Fruit fly (Drosophila melanogaster) whole organism, embryonic: ENCODE results near the gene lectin-37Da.

Experiments
- Aef1 ChIP-seq: fragments of 200-800 bp; sonication (Bioruptor generic); IDR thresholded peaks from 3 replicates; pipeline ENCODE4 v1.3.6; 2022; ENCODE audit warnings: missing biosample characterization, missing genetic modification characterization
- Atf3 ChIP-seq: fragments of 200-800 bp; sonication (Bioruptor generic); optimal IDR thresholded peaks from 3 replicates; lab custom pipeline; 2016; ENCODE audit warnings: missing biosample characterization, missing genetic modification characterization
- CG10462 ChIP-seq: fragments of 200-800 bp; sonication (Bioruptor generic); optimal IDR thresholded peaks from 2 replicates; lab custom pipeline; 2016; ENCODE audit warnings: missing biosample characterization, missing genetic modification characterization
- CG11504 ChIP-seq: fragments of 200-800 bp; sonication (Bioruptor generic); optimal IDR thresholded peaks from 3 replicates; lab custom pipeline; 2019; ENCODE audit warnings: missing biosample characterization, mild to moderate bottlenecking, missing genetic modification characterization, moderate library complexity
- CG11695 ChIP-seq: fragments of 200-800 bp; sonication (Bioruptor generic); IDR thresholded peaks from 3 replicates; pipeline ENCODE4 v1.3.6; 2022; ENCODE audit warnings: missing biosample characterization, missing genetic modification characterization
- CG13894 ChIP-seq: fragments of 200-800 bp; sonication (Bioruptor generic); optimal IDR thresholded peaks from 3 replicates; lab custom pipeline; 2018; ENCODE audit warnings: missing biosample characterization, mild to moderate bottlenecking, missing genetic modification characterization, moderate library complexity
- CG14441 ChIP-seq: fragments of 200-800 bp; sonication (Bioruptor generic); IDR thresholded peaks from 2 replicates; pipeline ENCODE4 v1.3.6; 2022; ENCODE audit warnings: missing biosample characterization, missing genetic modification characterization
- CG15479 ChIP-seq: fragments of 200-800 bp; sonication (Bioruptor generic); optimal IDR thresholded peaks from 3 replicates; lab custom pipeline; 2019; ENCODE audit warnings: missing biosample characterization, mild to moderate bottlenecking, missing genetic modification characterization, moderate library complexity
- CG1792 ChIP-seq: fragments of 200-800 bp; sonication (Bioruptor generic); optimal IDR thresholded peaks from 2 replicates; lab custom pipeline; 2016; ENCODE audit warnings: missing biosample characterization, missing genetic modification characterization
- CG18764 ChIP-seq: fragments of 200-800 bp; sonication (Bioruptor generic); optimal IDR thresholded peaks from 3 replicates; lab custom pipeline; 2016; ENCODE audit warnings: missing biosample characterization, missing genetic modification characterization
- CG2116 ChIP-seq: fragments of 200-800 bp; sonication (Bioruptor generic); optimal IDR thresholded peaks from 3 replicates; lab custom pipeline; 2018; ENCODE audit warnings: missing biosample characterization, mild to moderate bottlenecking, missing genetic modification characterization
- CG30431 ChIP-seq: fragments of 200-800 bp; sonication (Bioruptor generic); optimal IDR thresholded peaks from 2 replicates; lab custom pipeline; 2017; ENCODE audit warnings: missing biosample characterization, missing genetic modification characterization
- CG3065 ChIP-seq: fragments of 200-800 bp; sonication (Bioruptor generic); optimal IDR thresholded peaks from 2 replicates; lab custom pipeline; 2016; ENCODE audit warnings: missing biosample characterization, missing genetic modification characterization
- CG31365 ChIP-seq: fragments of 200-800 bp; sonication (Bioruptor generic); optimal IDR thresholded peaks from 2 replicates; lab custom pipeline; 2018; ENCODE audit warnings: missing biosample characterization, mild to moderate bottlenecking, missing genetic modification characterization
- CG32767 ChIP-seq: fragments of 200-800 bp; sonication (Bioruptor generic); IDR thresholded peaks from 2 replicates; pipeline ENCODE4 v1.3.6; 2022; ENCODE audit warnings: missing biosample characterization, missing genetic modification characterization
- CG4707 ChIP-seq: fragments of 200-800 bp; sonication (Bioruptor generic); optimal IDR thresholded peaks from 2 replicates; lab custom pipeline; 2018; ENCODE audit warnings: missing biosample characterization, mild to moderate bottlenecking, missing genetic modification characterization, moderate library complexity
- CG4730 ChIP-seq: fragments of 200-800 bp; sonication (Bioruptor generic); IDR thresholded peaks from 2 replicates; pipeline ENCODE4 v1.3.6; 2022; ENCODE audit warnings: missing biosample characterization, missing genetic modification characterization
- CG8924 ChIP-seq: fragments of 200-800 bp; optimal IDR thresholded peaks from 3 replicates; lab custom pipeline; 2019; ENCODE audit warnings: missing biosample characterization, mild to moderate bottlenecking, missing genetic modification characterization, moderate library complexity
- CG9437 ChIP-seq: fragments of 200-800 bp; sonication (Bioruptor generic); optimal IDR thresholded peaks from 2 replicates; lab custom pipeline; 2018; ENCODE audit warnings: missing biosample characterization, mild to moderate bottlenecking, missing genetic modification characterization
- CG9932 ChIP-seq: fragments of 200-800 bp; sonication (Bioruptor generic); IDR thresholded peaks from 2 replicates; pipeline ENCODE4 v1.3.6; 2022; ENCODE audit warnings: missing biosample characterization, missing genetic modification characterization
- Deaf1 ChIP-seq: fragments of 200-800 bp; optimal IDR thresholded peaks from 3 replicates; lab custom pipeline; 2019; ENCODE audit warnings: missing biosample characterization, mild to moderate bottlenecking, missing genetic modification characterization, moderate library complexity
- Hsf ChIP-seq: fragments of 200-800 bp; sonication (Bioruptor generic); optimal IDR thresholded peaks from 3 replicates; lab custom pipeline; 2016; ENCODE audit warnings: missing biosample characterization, missing genetic modification characterization
- Lpt ChIP-seq: fragments of >200 bp; optimal IDR thresholded peaks from 2 replicates; lab custom pipeline; 2018; ENCODE audit warnings: missing biosample characterization, missing genetic modification characterization
- MBD-R2 ChIP-seq: fragments of 200-800 bp; sonication (Bioruptor generic); IDR thresholded peaks from 2 replicates; pipeline ENCODE4 v1.3.6; 2022; ENCODE audit warnings: missing biosample characterization, missing genetic modification characterization
- MTF-1 ChIP-seq: fragments of 200-800 bp; sonication (Bioruptor generic); optimal IDR thresholded peaks from 2 replicates; lab custom pipeline; 2018; ENCODE audit warnings: missing biosample characterization, mild to moderate bottlenecking, missing genetic modification characterization, borderline replicate concordance
- Meics ChIP-seq: fragments of 200-800 bp; sonication (Bioruptor generic); optimal IDR thresholded peaks from 2 replicates; lab custom pipeline; 2017; ENCODE audit warnings: missing biosample characterization, mild to moderate bottlenecking, missing genetic modification characterization
- Rfx ChIP-seq: fragments of 200-800 bp; sonication (Bioruptor generic); IDR thresholded peaks from 2 replicates; pipeline ENCODE4 v1.3.6; 2022; ENCODE audit warnings: missing biosample characterization, missing genetic modification characterization
- cato ChIP-seq: fragments of 200-800 bp; sonication (Bioruptor generic); optimal IDR thresholded peaks from 2 replicates; lab custom pipeline; 2016; ENCODE audit warnings: missing biosample characterization, missing genetic modification characterization, borderline replicate concordance
- crp ChIP-seq, 2 experiments: fragments of 200-800 bp; sonication (Bioruptor generic); optimal IDR thresholded peaks; 2 replicates in 1 of 2; 3 replicates in 1 of 2; lab custom pipeline; 2017; ENCODE audit warnings: missing biosample characterization in 2 of 2, missing genetic modification characterization in 2 of 2, mild to moderate bottlenecking in 1 of 2, moderate library complexity in 1 of 2
- dmrt99B ChIP-seq: fragments of 200-800 bp; sonication (Bioruptor generic); optimal IDR thresholded peaks from 2 replicates; lab custom pipeline; 2018; ENCODE audit warnings: missing biosample characterization, mild to moderate bottlenecking, missing genetic modification characterization, moderate library complexity
- esg ChIP-seq: fragments of 200-800 bp; sonication (Bioruptor generic); conservative IDR thresholded peaks from 2 replicates; pipeline ENCODE4 v1.3.6; 2022; ENCODE audit warnings: missing biosample characterization, missing genetic modification characterization
- gce ChIP-seq: fragments of 200-800 bp; sonication (Bioruptor generic); IDR thresholded peaks from 3 replicates; pipeline ENCODE4 v1.3.6; 2022; ENCODE audit warnings: missing biosample characterization, missing genetic modification characterization
- grau ChIP-seq: fragments of 200-800 bp; optimal IDR thresholded peaks from 3 replicates; lab custom pipeline; 2019; ENCODE audit warnings: missing biosample characterization, mild to moderate bottlenecking, missing genetic modification characterization, moderate library complexity
- gro ChIP-seq: fragments of 200-800 bp; sonication (Bioruptor generic); optimal IDR thresholded peaks from 2 replicates; lab custom pipeline; 2016; ENCODE audit warnings: missing biosample characterization, missing genetic modification characterization
- gsb-n ChIP-seq: fragments of 200-800 bp; sonication (Bioruptor generic); optimal IDR thresholded peaks from 3 replicates; lab custom pipeline; 2018; ENCODE audit warnings: missing biosample characterization, mild to moderate bottlenecking, missing genetic modification characterization
- her ChIP-seq: fragments of 200-800 bp; sonication (Bioruptor generic); optimal IDR thresholded peaks from 2 replicates; lab custom pipeline; 2016; ENCODE audit warnings: missing biosample characterization, missing genetic modification characterization
- lov ChIP-seq, 2 experiments: fragments of 200-800 bp in 1 of 2; fragments of >200 bp in 1 of 2; sonication (Bioruptor generic) in 1 of 2; IDR thresholded peaks in 1 of 2; optimal IDR thresholded peaks in 1 of 2; 2 replicates in 1 of 2; 3 replicates in 1 of 2; pipeline versions ENCODE4 v1.3.6 to Lab custom; 2017 to 2022; ENCODE audit warnings: missing biosample characterization in 1 of 2, missing genetic modification characterization in 1 of 2
- phol ChIP-seq: fragments of 200-800 bp; sonication (Bioruptor generic); optimal IDR thresholded peaks from 3 replicates; lab custom pipeline; 2018; ENCODE audit warnings: missing biosample characterization, mild to moderate bottlenecking, missing genetic modification characterization, moderate library complexity
- psq ChIP-seq: fragments of 200-800 bp; sonication (Bioruptor generic); optimal IDR thresholded peaks from 2 replicates; lab custom pipeline; 2017; ENCODE audit warnings: missing biosample characterization, missing genetic modification characterization
- row ChIP-seq: fragments of 200-800 bp; sonication (Bioruptor generic); IDR thresholded peaks from 3 replicates; pipeline ENCODE4 v1.3.6; 2022; ENCODE audit warnings: missing biosample characterization, missing genetic modification characterization
- slbo ChIP-seq: fragments of 200-800 bp; sonication (Bioruptor generic); IDR thresholded peaks from 2 replicates; pipeline ENCODE4 v1.3.6; 2022; ENCODE audit warnings: missing biosample characterization, missing genetic modification characterization
- tio ChIP-seq: fragments of 200-800 bp; sonication (Bioruptor generic); optimal IDR thresholded peaks from 2 replicates; lab custom pipeline; 2017; ENCODE audit warnings: missing biosample characterization, missing genetic modification characterization, inconsistent platforms
- vfl ChIP-seq: fragments of 200-800 bp; sonication (Bioruptor generic); optimal IDR thresholded peaks from 2 replicates; lab custom pipeline; 2016; ENCODE audit warnings: missing biosample characterization, missing genetic modification characterization

lectin-37Da gene

dm6 chr2L:19463405-19463804 is 45.3 kb downstream of the lectin-37Da start (continued):
- no peak for TF ChIP-seq CG18764 (GFP tag; lab: Kevin White, UChicago)
- TF ChIP-seq cato (GFP tag; lab: Kevin White, UChicago): no peak
- TF ChIP-seq gsb-n (tag; lab: Kevin White, UChicago): no peak
- no peak for TF ChIP-seq CG14441 (GFP tag; lab: Robert Waterston, UW)
- TF ChIP-seq CG4707 (GFP tag; lab: Kevin White, UChicago): no peak
- no peak for TF ChIP-seq lov (optimal IDR thresholded peaks at IDR 0.05; lab: Kevin White, UChicago)
- no peak for TF ChIP-seq lov (GFP tag; IDR thresholded peaks at IDR 0.05; lab: Robert Waterston, UW)
- TF ChIP-seq Meics (GFP tag; lab: Kevin White, UChicago): no peak
- no peak for TF ChIP-seq her
- TF ChIP-seq Deaf1 (tag; lab: Kevin White, UChicago): no peak
- peak; percentile 63 for TF ChIP-seq CG9437 (GFP tag; lab: Kevin White, UChicago)
- no peak for TF ChIP-seq CG1792 (GFP tag; lab: Kevin White, UChicago)
- TF ChIP-seq CG9932: no peak
- no peak for TF ChIP-seq slbo (GFP tag; lab: Robert Waterston, UW)
- TF ChIP-seq Rfx (GFP tag; lab: Robert Waterston, UW): no peak
- TF ChIP-seq CG30431 (GFP tag; lab: Kevin White, UChicago): no peak
- TF ChIP-seq row (GFP tag; lab: Robert Waterston, UW): 0 out of 3 replicates have a peak, but pooled peaks have one; percentile 20
- TF ChIP-seq Atf3 (GFP tag; lab: Kevin White, UChicago): no peak
- no peak for TF ChIP-seq vfl (GFP tag; lab: Kevin White, UChicago)
- no peak for TF ChIP-seq Aef1 (GFP tag; lab: Robert Waterston, UW)
- no peak for TF ChIP-seq CG2116
- no peak for TF ChIP-seq MBD-R2
- TF ChIP-seq CG8924 (tag; lab: Kevin White, UChicago): no peak
- no peak for TF ChIP-seq Lpt (GFP tag; lab: Kevin White, UChicago)
- no peak for TF ChIP-seq Hsf (GFP tag; lab: Kevin White, UChicago)
- no peak for TF ChIP-seq crp (GFP tag; optimal IDR thresholded peaks at IDR 0.05; lab: Kevin White, UChicago)
- no peak for TF ChIP-seq CG31365
- no peak for TF ChIP-seq CG3065 (GFP tag; lab: Kevin White, UChicago)
- no peak for TF ChIP-seq CG13894 (tag; lab: Kevin White, UChicago)
- peak; percentile 4 for TF ChIP-seq tio (GFP tag; lab: Kevin White, UChicago)
- peak; percentile 30 for TF ChIP-seq CG11504 (tag; lab: Kevin White, UChicago)
- TF ChIP-seq dmrt99B: peak; percentile 7
- TF ChIP-seq phol (tag; lab: Kevin White, UChicago): peak; percentile 35
- no peak for TF ChIP-seq CG32767 (GFP tag; lab: Robert Waterston, UW)
- no peak for TF ChIP-seq CG15479
- TF ChIP-seq esg: no peak
- TF ChIP-seq grau (tag; lab: Kevin White, UChicago): peak; percentile 8
- no peak for TF ChIP-seq CG11695 (GFP tag; lab: Robert Waterston, UW)
- TF ChIP-seq CG10462 (GFP tag; lab: Kevin White, UChicago): no peak
- TF ChIP-seq psq (GFP tag; lab: Kevin White, UChicago): no peak
- no peak for TF ChIP-seq CG4730
- TF ChIP-seq MTF-1 (GFP tag; lab: Kevin White, UChicago): no peak
- TF ChIP-seq gce (GFP tag; lab: Robert Waterston, UW): no peak
- no peak for TF ChIP-seq gro
